Worm (Caenorhabditis elegans) whole organism, L4 larva: Measurements from ENCODE around the gene Y49F6B.20.

Source experiments
- F26F4.8 ChIP-seq: fragments of 200-800 bp; sonication (Bioruptor generic); conservative IDR thresholded peaks from 2 replicates; pipeline ENCODE4 v1.3.6; 2022; ENCODE audit warnings: missing genetic modification characterization, missing compliant biosample characterization
- ama-1 ChIP-seq: fragments of 150-350 bp; optimal IDR thresholded peaks from 2 replicates; lab custom pipeline; 2014; ENCODE audit warnings: inconsistent platforms, mixed read lengths
- ceh-82 ChIP-seq: sonication (generic microtip); optimal IDR thresholded peaks from 2 replicates; lab custom pipeline; 2017; ENCODE audit warnings: missing biosample characterization, missing genetic modification characterization
- daf-12 ChIP-seq: fragments of 150-350 bp; optimal IDR thresholded peaks from 2 replicates; lab custom pipeline; 2014; ENCODE audit warnings: missing biosample characterization, missing genetic modification reagents, missing genetic modification characterization
- dve-1 ChIP-seq: sonication (generic microtip); optimal IDR thresholded peaks from 2 replicates; lab custom pipeline; 2017; ENCODE audit warnings: antibody characterized with exemption, mild to moderate bottlenecking, missing genetic modification characterization, missing compliant biosample characterization; ENCODE audit not compliant: insufficient read depth
- fos-1 ChIP-seq: fragments of 150-350 bp; optimal IDR thresholded peaks from 2 replicates; lab custom pipeline; 2014; ENCODE audit warnings: missing biosample characterization, missing genetic modification characterization
- jun-1 ChIP-seq: fragments of 150-350 bp; optimal IDR thresholded peaks from 2 replicates; lab custom pipeline; 2014; ENCODE audit warnings: missing biosample characterization, missing genetic modification reagents, missing genetic modification characterization
- lin-15B ChIP-seq: fragments of 150-350 bp; sonication (generic microtip); optimal IDR thresholded peaks from 3 replicates; lab custom pipeline; 2014; ENCODE audit warnings: missing biosample characterization, missing genetic modification characterization
- lin-39 ChIP-seq: fragments of 150-350 bp; optimal IDR thresholded peaks from 2 replicates; lab custom pipeline; 2014; ENCODE audit warnings: missing biosample characterization, missing genetic modification reagents, missing genetic modification characterization
- madf-5 ChIP-seq, 2 experiments: fragments of 200-800 bp; sonication (Bioruptor generic); IDR thresholded peaks; 2 replicates each; pipeline ENCODE4 v1.3.6; 2022; ENCODE audit warnings: missing compliant biosample characterization in 2 of 2, missing genetic modification characterization in 2 of 2
- pqm-1 ChIP-seq: sonication (generic microtip); optimal IDR thresholded peaks from 2 replicates; lab custom pipeline; 2017; ENCODE audit warnings: missing biosample characterization, missing genetic modification characterization
- spr-1 ChIP-seq: sonication (generic microtip); optimal IDR thresholded peaks from 2 replicates; lab custom pipeline; 2016; ENCODE audit warnings: mild to moderate bottlenecking, missing genetic modification characterization, missing compliant biosample characterization
- unc-62 ChIP-seq, 3 experiments: fragments of 150-350 bp in 1 of 3; sonication (generic microtip); optimal IDR thresholded peaks in 2 of 3; peaks in 1 of 3; 1 replicate in 1 of 3; 2 replicates in 2 of 3; lab custom pipeline; 2014 to 2017; ENCODE audit warnings: missing biosample characterization in 3 of 3, missing genetic modification characterization in 3 of 3, missing genetic modification reagents in 3 of 3, missing genotype in 1 of 3
- ztf-11 ChIP-seq: fragments of 150-350 bp; optimal IDR thresholded peaks from 2 replicates; lab custom pipeline; 2014; ENCODE audit warnings: missing biosample characterization, missing genetic modification characterization

DNA sequence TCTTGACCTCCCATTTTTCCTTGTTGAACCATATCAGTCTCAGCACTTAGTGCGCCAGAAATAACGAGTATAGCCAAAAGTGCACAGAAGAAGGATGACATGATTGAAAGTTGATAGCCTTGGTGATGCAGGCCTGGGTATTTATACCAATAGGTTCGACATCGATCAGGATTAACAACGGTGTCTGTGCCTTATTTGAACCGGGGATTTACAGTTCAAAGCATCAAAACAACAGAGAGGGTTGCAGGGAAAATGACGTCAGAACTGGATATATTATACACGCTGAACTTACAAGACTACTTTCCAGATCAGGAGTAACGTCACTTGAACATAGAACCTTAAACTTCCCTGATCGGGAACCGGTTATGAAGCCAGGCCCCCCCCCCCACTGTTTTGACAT is 1.9 kb upstream of the Y49F6B.20 start, which contains the start of gene Y49F6B.12:
- TF ChIP-seq pqm-1 (tag; lab: Kevin White, UChicago) (no peak), fos-1 (tag; lab: Kevin White, UChicago) (no peak), lin-15B (tag; lab: Kevin White, UChicago) (no peak), ceh-82 (tag; lab: Kevin White, UChicago) (no peak), jun-1 (tag; lab: Kevin White, UChicago) (no peak), dve-1 (tag; lab: Kevin White, UChicago) (no peak), ama-1 (lab: Kevin White, UChicago) (no peak), unc-62 (GFP tag; optimal IDR thresholded peaks at IDR 0.05 in 1 of 2; lab: Kevin White, UChicago) (no peak), unc-62 (tag; optimal IDR thresholded peaks at IDR 0.05; lab: Kevin White, UChicago) (no peak), lin-39 (no peak), madf-5 (GFP tag; IDR thresholded peaks at IDR 0.05; lab: Robert Waterston, UW) (no peak), daf-12 (tag; lab: Kevin White, UChicago) (no peak), F26F4.8 (GFP tag; lab: Robert Waterston, UW) (no peak), spr-1 (tag; lab: Kevin White, UChicago) (no peak), ztf-11 (tag; lab: Kevin White, UChicago) (no peak)
